Worm (Caenorhabditis elegans) whole organism, L2 larva: ENCODE data around the gene trpp-3.

ENCODE experiments used
- C34F6.9 ChIP-seq: fragments of 150-350 bp; optimal IDR thresholded peaks from 2 replicates; lab custom pipeline; 2014; ENCODE audit warnings: missing biosample characterization, missing genetic modification characterization
- F13H6.1 ChIP-seq: sonication (generic microtip); optimal IDR thresholded peaks from 2 replicates; lab custom pipeline; 2016; ENCODE audit warnings: missing genetic modification characterization, missing compliant biosample characterization
- R02D3.7 ChIP-seq: fragments of 150-350 bp; optimal IDR thresholded peaks from 2 replicates; lab custom pipeline; 2014; ENCODE audit warnings: missing biosample characterization, missing genetic modification characterization
- ZK546.5 ChIP-seq: sonication (generic microtip); optimal IDR thresholded peaks from 2 replicates; lab custom pipeline; 2017; ENCODE audit warnings: missing biosample characterization, missing genetic modification characterization
- ama-1 ChIP-seq: fragments of 150-350 bp; optimal IDR thresholded peaks from 2 replicates; lab custom pipeline; 2018; ENCODE audit warnings: inconsistent platforms
- blmp-1 ChIP-seq: sonication (generic microtip); optimal IDR thresholded peaks from 2 replicates; lab custom pipeline; 2017; ENCODE audit warnings: missing genetic modification characterization, mild to moderate bottlenecking, missing compliant biosample characterization, antibody characterized with exemption, moderate library complexity; ENCODE audit not compliant: insufficient read depth
- ceh-16 ChIP-seq: fragments of 150-350 bp; optimal IDR thresholded peaks from 2 replicates; lab custom pipeline; 2014; ENCODE audit warnings: missing biosample characterization, missing genetic modification characterization
- ceh-82 ChIP-seq: fragments of 150-350 bp; optimal IDR thresholded peaks from 2 replicates; lab custom pipeline; 2014; ENCODE audit warnings: missing biosample characterization, missing genetic modification characterization
- crh-2 ChIP-seq: sonication (generic microtip); optimal IDR thresholded peaks from 2 replicates; lab custom pipeline; 2017; ENCODE audit warnings: missing biosample characterization, missing genetic modification characterization
- dmd-4 ChIP-seq: sonication (generic microtip); optimal IDR thresholded peaks from 2 replicates; lab custom pipeline; 2017; ENCODE audit warnings: missing biosample characterization, missing genetic modification characterization
- egl-27 ChIP-seq: sonication (generic microtip); optimal IDR thresholded peaks from 3 replicates; lab custom pipeline; 2017; ENCODE audit warnings: missing biosample characterization, missing genetic modification reagents, missing genetic modification characterization
- elt-3 ChIP-seq: sonication (generic microtip); optimal IDR thresholded peaks from 2 replicates; lab custom pipeline; 2017; ENCODE audit warnings: missing biosample characterization, missing genetic modification characterization
- fos-1 ChIP-seq: fragments of 150-350 bp; optimal IDR thresholded peaks from 2 replicates; lab custom pipeline; 2014; ENCODE audit warnings: missing biosample characterization, missing genetic modification characterization
- gmeb-1 ChIP-seq: fragments of 150-350 bp; optimal IDR thresholded peaks from 2 replicates; lab custom pipeline; 2014; ENCODE audit warnings: missing biosample characterization, missing genetic modification characterization
- lin-11 ChIP-seq: fragments of 150-350 bp; sonication (generic microtip); optimal IDR thresholded peaks from 2 replicates; lab custom pipeline; 2014; ENCODE audit warnings: missing biosample characterization, missing genetic modification characterization, inconsistent platforms, mixed read lengths
- lin-13 ChIP-seq: fragments of 150-350 bp; optimal IDR thresholded peaks from 2 replicates; lab custom pipeline; 2014; ENCODE audit warnings: missing biosample characterization, missing genetic modification reagents, missing genetic modification characterization
- lin-39 ChIP-seq: fragments of 150-350 bp; optimal IDR thresholded peaks from 2 replicates; lab custom pipeline; 2014; ENCODE audit warnings: missing biosample characterization, missing genetic modification reagents, missing genetic modification characterization
- lsy-2 ChIP-seq, 2 experiments: fragments of 150-350 bp in 1 of 2; sonication (generic microtip) in 1 of 2; optimal IDR thresholded peaks; 2 replicates each; lab custom pipeline; 2014 to 2017; ENCODE audit warnings: missing biosample characterization in 2 of 2, missing genetic modification characterization in 2 of 2
- mab-5 ChIP-seq: fragments of 150-350 bp; optimal IDR thresholded peaks from 2 replicates; lab custom pipeline; 2014; ENCODE audit warnings: missing biosample characterization, missing genetic modification characterization
- mdl-1 ChIP-seq, 2 experiments: fragments of 150-350 bp in 1 of 2; sonication (generic microtip) in 1 of 2; optimal IDR thresholded peaks; 2 replicates each; lab custom pipeline; 2017; ENCODE audit warnings: missing biosample characterization in 2 of 2, missing genetic modification characterization in 2 of 2
- nhr-10 ChIP-seq: sonication (generic microtip); optimal IDR thresholded peaks from 2 replicates; lab custom pipeline; 2017; ENCODE audit warnings: missing biosample characterization, missing genetic modification characterization
- nhr-11 ChIP-seq: fragments of 150-350 bp; optimal IDR thresholded peaks from 2 replicates; lab custom pipeline; 2014; ENCODE audit warnings: missing biosample characterization, missing genetic modification characterization
- nhr-129 ChIP-seq: fragments of 150-350 bp; optimal IDR thresholded peaks from 2 replicates; lab custom pipeline; 2014; ENCODE audit warnings: missing biosample characterization, missing genetic modification characterization
- nhr-21 ChIP-seq: fragments of 150-350 bp; optimal IDR thresholded peaks from 2 replicates; lab custom pipeline; 2014; ENCODE audit warnings: missing biosample characterization, missing genetic modification characterization
- nhr-237 ChIP-seq: fragments of 150-350 bp; optimal IDR thresholded peaks from 2 replicates; lab custom pipeline; 2014; ENCODE audit warnings: missing biosample characterization, missing genetic modification characterization
- nhr-25 ChIP-seq: fragments of 150-350 bp; sonication (generic microtip); optimal IDR thresholded peaks from 3 replicates; lab custom pipeline; 2014; ENCODE audit warnings: missing biosample characterization, missing genetic modification characterization
- nhr-6 ChIP-seq: fragments of 150-350 bp; optimal IDR thresholded peaks from 2 replicates; lab custom pipeline; 2014; ENCODE audit warnings: missing biosample characterization, missing genetic modification characterization
- peb-1 ChIP-seq: fragments of 150-350 bp; optimal IDR thresholded peaks from 2 replicates; lab custom pipeline; 2014; ENCODE audit warnings: missing biosample characterization, missing genetic modification characterization
- sem-4 ChIP-seq: fragments of 150-350 bp; optimal IDR thresholded peaks from 2 replicates; lab custom pipeline; 2014; ENCODE audit warnings: missing biosample characterization, missing genetic modification reagents, missing genetic modification characterization
- skn-1 ChIP-seq: sonication (generic microtip); optimal IDR thresholded peaks from 2 replicates; lab custom pipeline; 2017; ENCODE audit warnings: missing biosample characterization, missing genetic modification characterization
- sma-3 ChIP-seq: sonication (generic microtip); optimal IDR thresholded peaks from 2 replicates; lab custom pipeline; 2016; ENCODE audit warnings: missing genetic modification reagents, missing genetic modification characterization, missing compliant biosample characterization
- sma-9 ChIP-seq, 2 experiments: fragments of 150-350 bp in 1 of 2; sonication (generic microtip) in 1 of 2; optimal IDR thresholded peaks; 2 replicates each; lab custom pipeline; 2014 to 2016; ENCODE audit warnings: missing genetic modification characterization in 2 of 2, mild to moderate bottlenecking in 1 of 2, missing biosample characterization in 1 of 2, missing compliant biosample characterization in 1 of 2, missing genetic modification reagents in 1 of 2, moderate library complexity in 1 of 2
- snpc-4 ChIP-seq: fragments of 150-350 bp; optimal IDR thresholded peaks from 2 replicates; lab custom pipeline; 2014; ENCODE audit warnings: missing biosample characterization, missing genetic modification characterization
- unc-39 ChIP-seq: fragments of 150-350 bp; optimal IDR thresholded peaks from 2 replicates; lab custom pipeline; 2014; ENCODE audit warnings: missing biosample characterization, missing genetic modification characterization
- unc-55 ChIP-seq: fragments of 150-350 bp; sonication (generic microtip); optimal IDR thresholded peaks from 3 replicates; lab custom pipeline; 2014; ENCODE audit warnings: missing biosample characterization, missing genetic modification reagents, missing genetic modification characterization
- unc-62 ChIP-seq: fragments of 150-350 bp; optimal IDR thresholded peaks from 2 replicates; lab custom pipeline; 2014; ENCODE audit warnings: missing biosample characterization, missing genetic modification reagents, missing genetic modification characterization
- zag-1 ChIP-seq: fragments of 150-350 bp; optimal IDR thresholded peaks from 2 replicates; lab custom pipeline; 2014; ENCODE audit warnings: missing biosample characterization, missing genetic modification characterization
- ztf-1 ChIP-seq: fragments of 200-800 bp; sonication (Bioruptor generic); conservative IDR thresholded peaks from 2 replicates; pipeline ENCODE4 v1.3.6; 2022; ENCODE audit warnings: missing genetic modification characterization, missing compliant biosample characterization
- ztf-4 ChIP-seq: fragments of 150-350 bp; optimal IDR thresholded peaks from 2 replicates; lab custom pipeline; 2014; ENCODE audit warnings: missing biosample characterization, missing genetic modification characterization

Gene trpp-3

DNA sequence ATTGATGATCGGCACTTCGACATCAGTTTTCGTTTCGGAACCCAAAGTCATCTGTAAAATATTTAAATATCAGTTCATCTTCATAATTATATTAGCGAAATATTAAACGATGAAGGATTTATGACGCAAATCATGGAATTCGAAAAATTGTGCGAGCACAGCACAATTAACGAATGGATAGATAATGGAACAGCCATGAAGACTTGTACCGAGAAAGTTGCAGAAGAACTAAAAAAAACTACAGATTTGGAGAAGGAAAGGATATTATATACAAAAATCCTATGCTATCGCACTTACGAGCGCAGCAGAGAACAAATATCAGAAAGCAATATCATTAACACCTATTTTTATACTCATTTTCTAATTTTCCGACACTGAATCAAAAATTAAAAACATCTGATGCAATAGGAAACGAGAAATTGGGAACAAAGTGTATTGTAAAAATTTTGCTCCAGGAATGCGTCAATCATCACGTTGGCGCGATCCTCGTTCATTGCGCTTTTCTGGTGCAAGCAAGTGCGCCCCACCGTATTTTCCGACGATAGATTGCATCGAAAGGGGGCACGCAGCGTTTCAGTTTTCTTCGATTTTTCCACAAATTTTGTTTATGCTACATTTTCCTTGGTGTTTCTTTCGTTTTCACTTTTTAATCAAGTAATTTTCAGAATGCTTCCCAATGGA lies 3.8 kb upstream of the trpp-3 start, which contains the start of the genes clu-1 and prp-40:
Gene clu-1, minus strand, starts transcription at position 51 of the 681 bp plus-strand sequence.
Gene prp-40, plus strand, starts transcription at position 666 of the 681 bp plus-strand sequence.
- TF ChIP-seq snpc-4 (tag; lab: Kevin White, UChicago) (peak; percentile 48), C34F6.9 (tag; lab: Kevin White, UChicago) (peak; percentile 98), nhr-21 (tag; lab: Kevin White, UChicago) (peak; percentile 84), ceh-16 (peak; percentile 60), lin-39 (tag; lab: Kevin White, UChicago) (no peak), sma-9 (GFP tag; optimal IDR thresholded peaks at IDR 0.05; lab: Kevin White, UChicago) (peak; percentile 84), sma-9 (tag; optimal IDR thresholded peaks at IDR 0.05; lab: Kevin White, UChicago) (no peak), lsy-2 (tag; optimal IDR thresholded peaks at IDR 0.05; lab: Kevin White, UChicago) (peak; percentile 86 to 95), blmp-1 (peak; percentile 36), ztf-4 (tag; lab: Kevin White, UChicago) (peak; percentile 50), gmeb-1 (tag; lab: Kevin White, UChicago) (peak; percentile 89), lin-11 (tag; lab: Kevin White, UChicago) (peak; percentile 85), peb-1 (tag; lab: Kevin White, UChicago) (no peak), ZK546.5 (tag; lab: Kevin White, UChicago) (peak; percentile 33), nhr-6 (peak; percentile 72), nhr-25 (peak; percentile 90), skn-1 (tag; lab: Kevin White, UChicago) (no peak), nhr-11 (no peak), crh-2 (tag; lab: Kevin White, UChicago) (peak; percentile 86), mdl-1 (tag; optimal IDR thresholded peaks at IDR 0.05; lab: Kevin White, UChicago) (peak in 1 of 2 experiments; percentile 46), R02D3.7 (tag; lab: Kevin White, UChicago) (peak; percentile 15), dmd-4 (tag; lab: Kevin White, UChicago) (no peak), unc-62 (GFP tag; lab: Kevin White, UChicago) (no peak), ceh-82 (tag; lab: Kevin White, UChicago) (peak; percentile 12), F13H6.1 (tag; lab: Kevin White, UChicago) (peak; percentile 91), nhr-129 (peak; percentile 96), sma-3 (peak; percentile 89), fos-1 (tag; lab: Kevin White, UChicago) (peak; percentile 73), unc-55 (GFP tag; lab: Kevin White, UChicago) (peak; percentile 94), lin-13 (GFP tag; lab: Kevin White, UChicago) (peak; percentile 90), unc-39 (tag; lab: Kevin White, UChicago) (no peak), zag-1 (tag; lab: Kevin White, UChicago) (peak; percentile 81), nhr-237 (tag; lab: Kevin White, UChicago) (no peak), egl-27 (tag; lab: Kevin White, UChicago) (no peak), ztf-1 (GFP tag; lab: Robert Waterston, UW) (no peak), ama-1 (lab: Kevin White, UChicago) (peak; percentile 42), mab-5 (tag; lab: Kevin White, UChicago) (peak; percentile 89), sem-4 (tag; lab: Kevin White, UChicago) (peak; percentile 67), nhr-10 (tag; lab: Kevin White, UChicago) (peak; percentile 73), elt-3 (tag; lab: Kevin White, UChicago) (no peak)
- TF ChIP-seq, all 48 proteins: peak for 28

DNA sequence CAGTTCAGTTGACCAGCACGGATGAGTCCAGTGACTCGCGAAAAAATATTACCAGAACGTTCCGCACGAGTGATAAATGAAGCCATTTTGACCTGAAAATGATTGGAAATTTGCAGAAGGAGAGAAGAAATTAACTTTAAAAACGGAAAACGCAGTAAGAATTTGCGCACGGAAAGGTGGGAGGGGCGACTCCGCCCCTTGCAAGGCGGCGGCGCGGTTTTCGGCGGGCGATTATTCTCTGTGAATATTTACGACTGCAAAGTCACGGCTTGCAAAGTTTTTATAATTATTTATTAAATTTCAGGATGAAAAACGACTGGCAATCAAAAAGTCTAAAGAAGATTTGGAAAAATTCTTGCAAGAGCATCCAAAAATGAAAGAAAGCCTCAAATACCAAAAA lies 1.8 kb upstream of the trpp-3 start, which contains the start of gene mrps-23:
Gene mrps-23, minus strand, starts transcription at position 92 of the 400 bp plus-strand sequence.
- TF ChIP-seq nhr-21 (tag; lab: Kevin White, UChicago) (no peak), zag-1 (tag; lab: Kevin White, UChicago) (no peak), unc-55 (GFP tag; lab: Kevin White, UChicago) (peak; percentile 24), nhr-25 (peak; percentile 14), snpc-4 (tag; lab: Kevin White, UChicago) (no peak), lsy-2 (tag; optimal IDR thresholded peaks at IDR 0.05; lab: Kevin White, UChicago) (peak in 1 of 2 experiments; percentile 31)
